Fruit fly (Drosophila melanogaster): Measurements from ENCODE around the gene Rph.

Gene Rph

dm6 chrX:10784812-10785638 lies 27.6 kb upstream of the Rph start (continued):
- TF ChIP-seq klu (GFP tag; IDR thresholded peaks at IDR 0.05) (no peak), ara (GFP tag; IDR thresholded peaks at IDR 0.05) (no peak), dpn (GFP tag; optimal IDR thresholded peaks at IDR 0.05) (no peak), nmo (GFP tag; optimal IDR thresholded peaks at IDR 0.05) (peak; percentile 7), CG13624 (GFP tag; optimal IDR thresholded peaks at IDR 0.05) (no peak), CG9932 (GFP tag; IDR thresholded peaks at IDR 0.05) (no peak), btn (GFP tag; optimal IDR thresholded peaks at IDR 0.05) (no peak), Oli (tag; optimal IDR thresholded peaks at IDR 0.05) (no peak), CG30403 (GFP tag; optimal IDR thresholded peaks at IDR 0.05) (peak; percentile 49), Abd-B (GFP tag; optimal IDR thresholded peaks at IDR 0.05) (no peak), CG33557 (GFP tag; optimal IDR thresholded peaks at IDR 0.05) (no peak), CG1233 (GFP tag; optimal IDR thresholded peaks at IDR 0.05) (no peak), Dek (tag; optimal IDR thresholded peaks at IDR 0.05) (no peak), CG2116 (GFP tag; optimal IDR thresholded peaks at IDR 0.05) (no peak), CG13296 (GFP tag; optimal IDR thresholded peaks at IDR 0.05) (no peak), CG11247 (GFP tag; IDR thresholded peaks at IDR 0.05) (no peak), cg (GFP tag; optimal IDR thresholded peaks at IDR 0.05) (no peak), CG7963 (GFP tag; IDR thresholded peaks at IDR 0.05; ENCODE audit: partially characterized antibody) (no peak), salm (tag; optimal IDR thresholded peaks at IDR 0.05) (no peak), phol (tag; optimal IDR thresholded peaks at IDR 0.05) (no peak), CG43689 (GFP tag; IDR thresholded peaks at IDR 0.05) (no peak), nerfin-2 (GFP tag; IDR thresholded peaks at IDR 0.05; ENCODE audit: partially characterized antibody) (no peak), CG3726 (GFP tag; IDR thresholded peaks at IDR 0.05) (no peak), CG11093 (GFP tag; IDR thresholded peaks at IDR 0.05) (no peak), CG3847 (GFP tag; IDR thresholded peaks at IDR 0.05) (no peak), yki (optimal IDR thresholded peaks at IDR 0.05) (no peak), CG16815 (GFP tag; optimal IDR thresholded peaks at IDR 0.05) (no peak), ato (GFP tag; IDR thresholded peaks at IDR 0.05; ENCODE audit: partially characterized antibody) (no peak), tio (GFP tag; optimal IDR thresholded peaks at IDR 0.05) (no peak), run (tag; optimal IDR thresholded peaks at IDR 0.05) (no peak), al (GFP tag; IDR thresholded peaks at IDR 0.05) (0 out of 2 replicates have a peak, but pooled peaks have one; percentile 14), C15 (GFP tag; IDR thresholded peaks at IDR 0.05) (no peak), Meics (GFP tag; optimal IDR thresholded peaks at IDR 0.05) (peak; percentile 18), lbe (GFP tag; optimal IDR thresholded peaks at IDR 0.05) (no peak), CG2712 (tag; optimal IDR thresholded peaks at IDR 0.05) (no peak), Spps (tag; optimal IDR thresholded peaks at IDR 0.05) (no peak), Nf-YA (GFP tag; IDR thresholded peaks at IDR 0.05) (no peak), rib (GFP tag; IDR thresholded peaks at IDR 0.05) (peak; percentile 30; the same call in 1 of the 2 replicates), CG8765 (GFP tag; IDR thresholded peaks at IDR 0.05) (no peak), CG10274 (GFP tag; optimal IDR thresholded peaks at IDR 0.05) (no peak), CG7372 (GFP tag; IDR thresholded peaks at IDR 0.05) (no peak), Adf1 (GFP tag; IDR thresholded peaks at IDR 0.05) (no peak), CG42726 (GFP tag; IDR thresholded peaks at IDR 0.05; ENCODE audit: partially characterized antibody) (no peak), CG18764 (GFP tag; optimal IDR thresholded peaks at IDR 0.05) (no peak), cas (GFP tag; IDR thresholded peaks at IDR 0.05) (no peak), H15 (GFP tag; IDR thresholded peaks at IDR 0.05) (no peak), hth (optimal IDR thresholded peaks at IDR 0.05) (no peak), Hmr (GFP tag; optimal IDR thresholded peaks at IDR 0.05) (no peak), CG3995 (GFP tag; optimal IDR thresholded peaks at IDR 0.05) (no peak), BEAF-32 (GFP tag; optimal IDR thresholded peaks at IDR 0.05) (no peak), HLHmδ (GFP tag; optimal IDR thresholded peaks at IDR 0.05) (no peak)

Data from whole organism, embryonic.